3 fruit fly cellular contexts compared by ENCODE assay signal in genomic region chrX:2964678-2965231, dm6.
TF ChIP-seq lines count a peak whose summit lies in the region.

No protein-coding gene starts in this region.

- no peak for TF ChIP-seq CTCF in whole organism, embryonic (GFP tag; optimal IDR thresholded peaks at IDR 0.05; lab: Kevin White, UChicago)

TF ChIP-seq in whole organism, embryonic, 481 proteins besides CTCF, POLR2A, EP300 and RAD21:
- TF ChIP-seq CG4617 (GFP tag; optimal IDR thresholded peaks at IDR 0.05; lab: Kevin White, UChicago; ENCODE audit: borderline replicate concordance) (no peak), CG2116 (GFP tag; optimal IDR thresholded peaks at IDR 0.05; lab: Kevin White, UChicago) (no peak), so (GFP tag; IDR thresholded peaks at IDR 0.05; lab: Robert Waterston, UW) (no peak), dmrt99B (tag; optimal IDR thresholded peaks at IDR 0.05; lab: Kevin White, UChicago) (no peak), zfh1 (GFP tag; IDR thresholded peaks at IDR 0.05; lab: Robert Waterston, UW) (0 out of 3 replicates have a peak, but pooled peaks have one; percentile 9), CG11398 (GFP tag; optimal IDR thresholded peaks at IDR 0.05; lab: Kevin White, UChicago) (no peak), kni (GFP tag; optimal IDR thresholded peaks at IDR 0.05; lab: Kevin White, UChicago) (peak; percentile 33), CG14050 (GFP tag; IDR thresholded peaks at IDR 0.05; lab: Robert Waterston, UW) (no peak), sens (GFP tag; lab: Kevin White, UChicago) (peak; percentile 81), toy (GFP tag; IDR thresholded peaks at IDR 0.05; lab: Robert Waterston, UW) (no peak), Dek (tag; optimal IDR thresholded peaks at IDR 0.05; lab: Kevin White, UChicago) (no peak), otp (GFP tag; IDR thresholded peaks at IDR 0.05; lab: Robert Waterston, UW) (no peak), Neu2 (GFP tag; optimal IDR thresholded peaks at IDR 0.05; lab: Kevin White, UChicago; ENCODE audit: borderline replicate concordance) (no peak), CG2875 (GFP tag; optimal IDR thresholded peaks at IDR 0.05; lab: Kevin White, UChicago) (no peak), abd-A (tag; optimal IDR thresholded peaks at IDR 0.05; lab: Kevin White, UChicago) (peak; percentile 46), sqz (GFP tag; optimal IDR thresholded peaks at IDR 0.05; lab: Kevin White, UChicago) (peak; percentile 77), p53 (GFP tag; optimal IDR thresholded peaks at IDR 0.05; lab: Kevin White, UChicago) (no peak), ab (GFP tag; optimal IDR thresholded peaks at IDR 0.05; lab: Kevin White, UChicago) (no peak), Dip3 (GFP tag; optimal IDR thresholded peaks at IDR 0.05; lab: Kevin White, UChicago) (no peak)

TF ChIP-seq in whole organism, prepupa, 60 proteins besides CTCF, POLR2A, EP300 and RAD21:
- TF ChIP-seq CG11762 (GFP tag; optimal IDR thresholded peaks at IDR 0.05; lab: Kevin White, UChicago; ENCODE audit: insufficient read depth) (no peak), Met (GFP tag; optimal IDR thresholded peaks at IDR 0.05; lab: Kevin White, UChicago) (peak; percentile 24), fd85E (GFP tag; optimal IDR thresholded peaks at IDR 0.05; lab: Kevin White, UChicago) (no peak), Ets21C (GFP tag; optimal IDR thresholded peaks at IDR 0.05; lab: Kevin White, UChicago) (no peak), CG11902 (GFP tag; optimal IDR thresholded peaks at IDR 0.05; lab: Kevin White, UChicago) (no peak), lz (GFP tag; optimal IDR thresholded peaks at IDR 0.05; lab: Kevin White, UChicago) (no peak), CG10631 (GFP tag; optimal IDR thresholded peaks at IDR 0.05; lab: Kevin White, UChicago) (no peak), Sox15 (GFP tag; optimal IDR thresholded peaks at IDR 0.05; lab: Kevin White, UChicago) (no peak), CG4318 (GFP tag; optimal IDR thresholded peaks at IDR 0.05; lab: Kevin White, UChicago) (no peak), Eip78C (GFP tag; lab: Kevin White, UChicago) (peak; percentile 8), net (GFP tag; optimal IDR thresholded peaks at IDR 0.05; lab: Kevin White, UChicago) (no peak), svp (GFP tag; lab: Kevin White, UChicago) (peak; percentile 4), Sox102F (GFP tag; optimal IDR thresholded peaks at IDR 0.05; lab: Kevin White, UChicago) (peak; percentile 7), CG7368 (GFP tag; optimal IDR thresholded peaks at IDR 0.05; lab: Kevin White, UChicago) (no peak), CG6854 (GFP tag; optimal IDR thresholded peaks at IDR 0.05; lab: Kevin White, UChicago) (peak; percentile 24)

TF ChIP-seq in whole organism, wandering third instar larva, 38 proteins besides CTCF, POLR2A, EP300 and RAD21:
- TF ChIP-seq dl (GFP tag; optimal IDR thresholded peaks at IDR 0.05; lab: Kevin White, UChicago; ENCODE audit: insufficient read depth in 1 of 2, partially characterized antibody in 2 of 2) (no peak), br (GFP tag; optimal IDR thresholded peaks at IDR 0.05; lab: Kevin White, UChicago) (peak; percentile 11), pan (optimal IDR thresholded peaks at IDR 0.05; lab: Kevin White, UChicago) (no peak), jim (GFP tag; optimal IDR thresholded peaks at IDR 0.05; lab: Kevin White, UChicago) (peak; percentile 55), Rel (GFP tag; optimal IDR thresholded peaks at IDR 0.05; lab: Kevin White, UChicago) (no peak), Rel (tag; optimal IDR thresholded peaks at IDR 0.05; lab: Kevin White, UChicago) (no peak), Sp1 (GFP tag; optimal IDR thresholded peaks at IDR 0.05; lab: Kevin White, UChicago) (peak; percentile 27), h (GFP tag; optimal IDR thresholded peaks at IDR 0.05; lab: Kevin White, UChicago) (peak; percentile 3), Hr83 (GFP tag; optimal IDR thresholded peaks at IDR 0.05; lab: Kevin White, UChicago; ENCODE audit: poor library complexity, severe bottlenecking) (no peak), OdsH (GFP tag; optimal IDR thresholded peaks at IDR 0.05; lab: Kevin White, UChicago) (no peak), N (GFP tag; optimal IDR thresholded peaks at IDR 0.05; lab: Kevin White, UChicago) (no peak), fru (GFP tag; optimal IDR thresholded peaks at IDR 0.05; lab: Kevin White, UChicago) (peak; percentile 1), Vsx2 (GFP tag; optimal IDR thresholded peaks at IDR 0.05; lab: Kevin White, UChicago; ENCODE audit: partially characterized antibody) (peak; percentile 65), Abd-B (GFP tag; optimal IDR thresholded peaks at IDR 0.05; lab: Kevin White, UChicago) (no peak), CG9705 (GFP tag; optimal IDR thresholded peaks at IDR 0.05; lab: Kevin White, UChicago) (no peak), rgr (GFP tag; optimal IDR thresholded peaks at IDR 0.05; lab: Kevin White, UChicago) (no peak), psq (GFP tag; optimal IDR thresholded peaks at IDR 0.05; lab: Kevin White, UChicago) (peak; percentile 50), Dfd (GFP tag; optimal IDR thresholded peaks at IDR 0.05; lab: Kevin White, UChicago) (no peak), sage (GFP tag; optimal IDR thresholded peaks at IDR 0.05; lab: Kevin White, UChicago) (no peak)

Comparison
In these comparisons a context has a peak if more than half of its experiments do, and no peak if none do; other contexts are left out.
1. Of the 7 proteins assayed by ChIP-seq in both whole organism, embryonic and whole organism, prepupa: peak only in whole organism, embryonic: none; only in whole organism, prepupa: CG6854 and Sox102F; in both: none; in neither: 5.